Fruit fly (Drosophila melanogaster) whole organism, embryonic: Measurements from ENCODE around the gene Syx5.

Experiments used
- ATbp ChIP-seq: fragments of 200-800 bp; sonication (Bioruptor generic); optimal IDR thresholded peaks from 2 replicates; lab custom pipeline; 2017; ENCODE audit warnings: missing biosample characterization, mild to moderate bottlenecking, missing genetic modification characterization, missing genetic modification reagents
- Atf6 ChIP-seq: fragments of 200-800 bp; sonication (Bioruptor generic); IDR thresholded peaks from 2 replicates; pipeline ENCODE4 v1.3.6; 2022; ENCODE audit warnings: missing biosample characterization, missing genetic modification characterization
- CG10462 ChIP-seq: fragments of 200-800 bp; sonication (Bioruptor generic); optimal IDR thresholded peaks from 2 replicates; lab custom pipeline; 2016; ENCODE audit warnings: missing biosample characterization, missing genetic modification characterization
- CG10979 ChIP-seq: fragments of 200-800 bp; sonication (Bioruptor generic); optimal IDR thresholded peaks from 2 replicates; lab custom pipeline; 2018; ENCODE audit warnings: missing biosample characterization, mild to moderate bottlenecking, missing genetic modification characterization, moderate library complexity
- CG11456 ChIP-seq: fragments of 200-800 bp; sonication (Bioruptor generic); IDR thresholded peaks from 3 replicates; pipeline ENCODE4 v1.3.6; 2022; ENCODE audit warnings: missing biosample characterization, missing genetic modification characterization
- CG11695 ChIP-seq: fragments of 200-800 bp; sonication (Bioruptor generic); IDR thresholded peaks from 3 replicates; pipeline ENCODE4 v1.3.6; 2022; ENCODE audit warnings: missing biosample characterization, missing genetic modification characterization
- CG12071 ChIP-seq: fragments of 200-800 bp; sonication (Bioruptor generic); optimal IDR thresholded peaks from 3 replicates; lab custom pipeline; 2018; ENCODE audit warnings: missing biosample characterization, mild to moderate bottlenecking, missing genetic modification characterization
- CG13775 ChIP-seq: fragments of 200-800 bp; sonication (Bioruptor generic); optimal IDR thresholded peaks from 3 replicates; lab custom pipeline; 2017; ENCODE audit warnings: missing biosample characterization, mild to moderate bottlenecking, missing genetic modification characterization
- CG14667 ChIP-seq: fragments of 200-800 bp; sonication (Bioruptor generic); IDR thresholded peaks from 2 replicates; pipeline ENCODE4 v1.3.6; 2022; ENCODE audit warnings: missing biosample characterization, missing genetic modification characterization
- CG17186 ChIP-seq: fragments of 200-800 bp; sonication (Bioruptor generic); optimal IDR thresholded peaks from 3 replicates; lab custom pipeline; 2017; ENCODE audit warnings: missing biosample characterization, missing genetic modification reagents, missing genetic modification characterization
- CG1792 ChIP-seq: fragments of 200-800 bp; sonication (Bioruptor generic); optimal IDR thresholded peaks from 2 replicates; lab custom pipeline; 2016; ENCODE audit warnings: missing biosample characterization, missing genetic modification characterization
- CG2116 ChIP-seq: fragments of 200-800 bp; sonication (Bioruptor generic); optimal IDR thresholded peaks from 3 replicates; lab custom pipeline; 2018; ENCODE audit warnings: missing biosample characterization, mild to moderate bottlenecking, missing genetic modification characterization
- CG2875 ChIP-seq: fragments of 200-800 bp; sonication (Bioruptor generic); optimal IDR thresholded peaks from 2 replicates; lab custom pipeline; 2017; ENCODE audit warnings: missing biosample characterization, mild to moderate bottlenecking, missing genetic modification characterization, missing genetic modification reagents
- CG30431 ChIP-seq: fragments of 200-800 bp; sonication (Bioruptor generic); optimal IDR thresholded peaks from 2 replicates; lab custom pipeline; 2017; ENCODE audit warnings: missing biosample characterization, missing genetic modification characterization
- CG31365 ChIP-seq: fragments of 200-800 bp; sonication (Bioruptor generic); optimal IDR thresholded peaks from 2 replicates; lab custom pipeline; 2018; ENCODE audit warnings: missing biosample characterization, mild to moderate bottlenecking, missing genetic modification characterization
- CG31441 ChIP-seq: fragments of 200-800 bp; sonication (Bioruptor generic); IDR thresholded peaks from 2 replicates; pipeline ENCODE4 v1.3.6; 2022; ENCODE audit warnings: missing biosample characterization, missing genetic modification characterization
- CG3281 ChIP-seq: fragments of 200-800 bp; sonication (Bioruptor generic); optimal IDR thresholded peaks from 3 replicates; lab custom pipeline; 2017; ENCODE audit warnings: missing biosample characterization, mild to moderate bottlenecking, missing genetic modification characterization
- CG4328 ChIP-seq: fragments of 200-800 bp; sonication (Bioruptor generic); optimal IDR thresholded peaks from 3 replicates; lab custom pipeline; 2017; ENCODE audit warnings: missing biosample characterization, missing genetic modification reagents, missing genetic modification characterization
- CG4730 ChIP-seq: fragments of 200-800 bp; sonication (Bioruptor generic); IDR thresholded peaks from 2 replicates; pipeline ENCODE4 v1.3.6; 2022; ENCODE audit warnings: missing biosample characterization, missing genetic modification characterization
- CG8478 ChIP-seq: fragments of >200 bp; optimal IDR thresholded peaks from 2 replicates; lab custom pipeline; 2018
- CG9215 ChIP-seq: fragments of 200-800 bp; sonication (Bioruptor generic); IDR thresholded peaks from 2 replicates; pipeline ENCODE4 v1.3.6; 2022; ENCODE audit warnings: missing biosample characterization, missing genetic modification characterization
- Dbx ChIP-seq: fragments of 200-800 bp; sonication (Bioruptor generic); IDR thresholded peaks from 3 replicates; pipeline ENCODE4 v1.3.6; 2022; ENCODE audit warnings: missing biosample characterization, missing genetic modification characterization
- Deaf1 ChIP-seq: fragments of 200-800 bp; optimal IDR thresholded peaks from 3 replicates; lab custom pipeline; 2019; ENCODE audit warnings: missing biosample characterization, mild to moderate bottlenecking, missing genetic modification characterization, moderate library complexity
- E2f2 ChIP-seq: fragments of 200-800 bp; sonication (Bioruptor generic); IDR thresholded peaks from 2 replicates; pipeline ENCODE4 v1.3.6; 2022; ENCODE audit warnings: missing biosample characterization, missing genetic modification characterization
- ERR ChIP-seq: fragments of 200-800 bp; sonication (Bioruptor generic); optimal IDR thresholded peaks from 2 replicates; lab custom pipeline; 2016; ENCODE audit warnings: missing biosample characterization, missing genetic modification characterization
- Ets65A ChIP-seq: fragments of 200-800 bp; sonication (Bioruptor generic); peaks from one replicate; lab custom pipeline; 2016; ENCODE audit warnings: missing biosample characterization, missing genetic modification characterization
- HmgZ ChIP-seq: fragments of 200-800 bp; sonication (Bioruptor generic); optimal IDR thresholded peaks from 2 replicates; lab custom pipeline; 2018; ENCODE audit warnings: missing biosample characterization, mild to moderate bottlenecking, missing genetic modification characterization
- Hr78 ChIP-seq, 2 experiments: fragments of 200-800 bp in 1 of 2; fragments of >200 bp in 1 of 2; sonication (Bioruptor generic) in 1 of 2; optimal IDR thresholded peaks; 2 replicates each; lab custom pipeline; 2017 to 2019; ENCODE audit warnings: missing biosample characterization in 2 of 2, missing genetic modification characterization in 2 of 2, mild to moderate bottlenecking in 1 of 2, moderate library complexity in 1 of 2
- Hsf ChIP-seq: fragments of 200-800 bp; sonication (Bioruptor generic); optimal IDR thresholded peaks from 3 replicates; lab custom pipeline; 2016; ENCODE audit warnings: missing biosample characterization, missing genetic modification characterization
- Lpt ChIP-seq: fragments of >200 bp; optimal IDR thresholded peaks from 2 replicates; lab custom pipeline; 2018; ENCODE audit warnings: missing biosample characterization, missing genetic modification characterization
- Sox102F ChIP-seq: fragments of 200-800 bp; sonication (Bioruptor generic); optimal IDR thresholded peaks from 2 replicates; lab custom pipeline; 2018; ENCODE audit warnings: missing biosample characterization, mild to moderate bottlenecking, missing genetic modification characterization, moderate library complexity
- az2 ChIP-seq: fragments of 200-800 bp; sonication (Bioruptor generic); optimal IDR thresholded peaks from 3 replicates; lab custom pipeline; 2016; ENCODE audit warnings: missing biosample characterization, missing genetic modification characterization
- bab2 ChIP-seq: fragments of 200-800 bp; sonication (Bioruptor generic); optimal IDR thresholded peaks from 2 replicates; lab custom pipeline; 2016; ENCODE audit warnings: missing biosample characterization, missing genetic modification characterization
- danr ChIP-seq: fragments of 200-800 bp; sonication (Bioruptor generic); IDR thresholded peaks from 2 replicates; pipeline ENCODE4 v1.3.6; 2022; ENCODE audit warnings: missing biosample characterization, missing genetic modification characterization
- dmrt11E ChIP-seq: fragments of 200-800 bp; sonication (Bioruptor generic); optimal IDR thresholded peaks from 3 replicates; lab custom pipeline; 2018; ENCODE audit warnings: missing biosample characterization, mild to moderate bottlenecking, missing genetic modification characterization, moderate library complexity
- esg ChIP-seq: fragments of 200-800 bp; sonication (Bioruptor generic); conservative IDR thresholded peaks from 2 replicates; pipeline ENCODE4 v1.3.6; 2022; ENCODE audit warnings: missing biosample characterization, missing genetic modification characterization
- fd102C ChIP-seq: fragments of 200-800 bp; sonication (Bioruptor generic); optimal IDR thresholded peaks from 2 replicates; lab custom pipeline; 2018; ENCODE audit warnings: missing biosample characterization, mild to moderate bottlenecking, missing genetic modification characterization, moderate library complexity
- fd64A ChIP-seq: fragments of 200-800 bp; sonication (Bioruptor generic); optimal IDR thresholded peaks from 3 replicates; lab custom pipeline; 2018; ENCODE audit warnings: missing biosample characterization, mild to moderate bottlenecking, missing genetic modification characterization
- fru ChIP-seq: fragments of >200 bp; optimal IDR thresholded peaks from 2 replicates; lab custom pipeline; 2017
- fu2 ChIP-seq: fragments of 200-800 bp; sonication (Bioruptor generic); optimal IDR thresholded peaks from 2 replicates; lab custom pipeline; 2016; ENCODE audit warnings: missing biosample characterization, missing genetic modification characterization
- h ChIP-seq: fragments of >200 bp; optimal IDR thresholded peaks from 2 replicates; lab custom pipeline; 2017
- insv ChIP-seq, 2 experiments: fragments of 200-800 bp; sonication (Bioruptor generic); optimal IDR thresholded peaks; 3 replicates each; lab custom pipeline; 2016 to 2018; ENCODE audit warnings: missing biosample characterization in 2 of 2, missing genetic modification characterization in 2 of 2
- jigr1 ChIP-seq: fragments of 200-800 bp; sonication (Bioruptor generic); IDR thresholded peaks from 3 replicates; pipeline ENCODE4 v1.3.6; 2022; ENCODE audit warnings: missing biosample characterization, missing genetic modification characterization
- jumu ChIP-seq: fragments of 200-800 bp; sonication (Bioruptor generic); optimal IDR thresholded peaks from 3 replicates; lab custom pipeline; 2016; ENCODE audit warnings: missing biosample characterization, missing genetic modification characterization
- kah ChIP-seq: fragments of 200-800 bp; sonication (Bioruptor generic); optimal IDR thresholded peaks from 2 replicates; lab custom pipeline; 2018; ENCODE audit warnings: missing biosample characterization, mild to moderate bottlenecking, missing genetic modification characterization
- lilli ChIP-seq: fragments of 200-800 bp; sonication (Bioruptor generic); optimal IDR thresholded peaks from 3 replicates; lab custom pipeline; 2016; ENCODE audit warnings: missing biosample characterization, missing genetic modification characterization
- luna ChIP-seq: fragments of 200-800 bp; sonication (Bioruptor generic); optimal IDR thresholded peaks from 2 replicates; lab custom pipeline; 2016; ENCODE audit warnings: missing biosample characterization, missing genetic modification characterization
- pum ChIP-seq: fragments of 200-800 bp; sonication (Bioruptor generic); optimal IDR thresholded peaks from 2 replicates; lab custom pipeline; 2016; ENCODE audit warnings: missing biosample characterization, missing genetic modification characterization
- sd ChIP-seq: fragments of 200-800 bp; sonication (Bioruptor generic); optimal IDR thresholded peaks from 3 replicates; lab custom pipeline; 2018; ENCODE audit warnings: missing biosample characterization, mild to moderate bottlenecking, missing genetic modification characterization, moderate library complexity
- slp2 ChIP-seq: fragments of 200-800 bp; sonication (Bioruptor generic); optimal IDR thresholded peaks from 2 replicates; lab custom pipeline; 2016; ENCODE audit warnings: missing biosample characterization, missing genetic modification characterization
- tap ChIP-seq: fragments of 200-800 bp; optimal IDR thresholded peaks from 3 replicates; lab custom pipeline; 2019; ENCODE audit warnings: missing biosample characterization, mild to moderate bottlenecking, missing genetic modification characterization, moderate library complexity
- toy ChIP-seq: fragments of 200-800 bp; sonication (Bioruptor generic); IDR thresholded peaks from 2 replicates; pipeline ENCODE4 v1.3.6; 2022; ENCODE audit warnings: missing biosample characterization, missing genetic modification characterization
- trem ChIP-seq: fragments of 200-800 bp; optimal IDR thresholded peaks from 3 replicates; lab custom pipeline; 2019; ENCODE audit warnings: missing biosample characterization, mild to moderate bottlenecking, missing genetic modification characterization, moderate library complexity
- ttk ChIP-seq: fragments of 200-800 bp; sonication (Bioruptor generic); IDR thresholded peaks from 2 replicates; pipeline ENCODE4 v2.1.2; 2022; ENCODE audit warnings: missing biosample characterization, missing genetic modification characterization
- usp ChIP-seq: fragments of >200 bp; optimal IDR thresholded peaks from 2 replicates; lab custom pipeline; 2017; ENCODE audit warnings: missing biosample characterization, missing genetic modification characterization

Gene Syx5

dm6 chr2L:16319743-16320142, 12.6 kb downstream of the Syx5 start (continued):
- TF ChIP-seq CG11695 = no peak
- no peak for TF ChIP-seq lilli (GFP tag; lab: Kevin White, UChicago)
- TF ChIP-seq fru (lab: Kevin White, UChicago) = no peak
- TF ChIP-seq az2 (GFP tag; lab: Kevin White, UChicago) = no peak
- TF ChIP-seq dmrt11E (tag; lab: Kevin White, UChicago) = no peak
- no peak for TF ChIP-seq ERR
- no peak for TF ChIP-seq Lpt (GFP tag; lab: Kevin White, UChicago)
- TF ChIP-seq CG3281 (GFP tag; lab: Kevin White, UChicago) = peak; percentile 5
- TF ChIP-seq CG10462 = no peak
- TF ChIP-seq CG17186 (GFP tag; lab: Kevin White, UChicago) = no peak
- TF ChIP-seq tap (tag; lab: Kevin White, UChicago) = no peak
- no peak for TF ChIP-seq CG8478
- TF ChIP-seq ATbp (GFP tag; lab: Kevin White, UChicago) = no peak
- no peak for TF ChIP-seq slp2 (GFP tag; lab: Kevin White, UChicago)
- TF ChIP-seq luna (GFP tag; lab: Kevin White, UChicago) = no peak
- no peak for TF ChIP-seq CG31365 (tag; lab: Kevin White, UChicago)
- no peak for TF ChIP-seq Sox102F (GFP tag; lab: Kevin White, UChicago)
- TF ChIP-seq usp (GFP tag; lab: Kevin White, UChicago) = no peak
- no peak for TF ChIP-seq danr (GFP tag; lab: Robert Waterston, UW)
- no peak for TF ChIP-seq jumu (GFP tag; lab: Kevin White, UChicago)
- peak; percentile 4 for TF ChIP-seq Deaf1 (tag; lab: Kevin White, UChicago)
- TF ChIP-seq CG4730 (GFP tag; lab: Robert Waterston, UW) = no peak
- TF ChIP-seq pum = no peak
- no peak for TF ChIP-seq CG31441 (GFP tag; lab: Robert Waterston, UW)
- TF ChIP-seq E2f2 (GFP tag; lab: Robert Waterston, UW) = no peak
- TF ChIP-seq Hr78 (GFP tag; optimal IDR thresholded peaks at IDR 0.05; lab: Kevin White, UChicago) = no peak
- TF ChIP-seq Dbx (GFP tag; lab: Robert Waterston, UW) = no peak
- no peak for TF ChIP-seq CG14667 (GFP tag; lab: Robert Waterston, UW)
- TF ChIP-seq h (lab: Kevin White, UChicago) = no peak
- peak; percentile 46; the same call in 1 of the 2 replicates for TF ChIP-seq Atf6
- no peak for TF ChIP-seq trem (tag; lab: Kevin White, UChicago)
- no peak for TF ChIP-seq toy
- no peak for TF ChIP-seq bab2 (GFP tag; lab: Kevin White, UChicago)
- TF ChIP-seq CG12071 (GFP tag; lab: Kevin White, UChicago) = no peak
- no peak for TF ChIP-seq esg (GFP tag; lab: Robert Waterston, UW)
- no peak for TF ChIP-seq CG9215 (GFP tag; lab: Robert Waterston, UW)
- no peak for TF ChIP-seq CG11456 (GFP tag; lab: Robert Waterston, UW)
- no peak for TF ChIP-seq CG2875
- TF ChIP-seq CG2116 = no peak
- TF ChIP-seq fd64A = no peak
- TF ChIP-seq CG4328 (GFP tag; lab: Kevin White, UChicago) = no peak
- TF ChIP-seq jigr1 = no peak
- TF ChIP-seq insv (GFP tag; optimal IDR thresholded peaks at IDR 0.05; lab: Kevin White, UChicago) = no peak
- TF ChIP-seq CG13775 (GFP tag; lab: Kevin White, UChicago) = no peak
- TF ChIP-seq ttk (GFP tag; lab: Robert Waterston, UW) = no peak
- TF ChIP-seq fu2 (GFP tag; lab: Kevin White, UChicago) = no peak
- peak; percentile 29 for TF ChIP-seq HmgZ
- peak; percentile 34 for TF ChIP-seq sd (tag; lab: Kevin White, UChicago)
- TF ChIP-seq fd102C = no peak
- TF ChIP-seq CG30431 (GFP tag; lab: Kevin White, UChicago) = no peak
- no peak for TF ChIP-seq CG10979 (tag; lab: Kevin White, UChicago)
- no peak for TF ChIP-seq CG1792 (GFP tag; lab: Kevin White, UChicago)
- TF ChIP-seq Ets65A (GFP tag; lab: Kevin White, UChicago) = no peak
- TF ChIP-seq Hsf (GFP tag; lab: Kevin White, UChicago) = no peak
- TF ChIP-seq kah (GFP tag; lab: Kevin White, UChicago) = no peak
